Worm (Caenorhabditis elegans) whole organism, L3 larva: ENCODE results near the gene fbxb-54.

Experiments used
- aly-2 ChIP-seq: fragments of 150-350 bp; optimal IDR thresholded peaks from 2 replicates; lab custom pipeline; 2014; ENCODE audit warnings: missing biosample characterization, missing genetic modification characterization
- ceh-9 ChIP-seq: sonication (generic microtip); optimal IDR thresholded peaks from 2 replicates; lab custom pipeline; 2018; ENCODE audit warnings: missing biosample characterization, missing genetic modification characterization
- elt-3 ChIP-seq, 3 experiments: fragments of 150-350 bp in 1 of 3; sonication (generic microtip) in 2 of 3; optimal IDR thresholded peaks; 2 replicates in 2 of 3; 4 replicates in 1 of 3; lab custom pipeline; 2014 to 2017; ENCODE audit warnings: missing biosample characterization in 3 of 3, missing genetic modification characterization in 3 of 3
- nfya-1 ChIP-seq: sonication (generic microtip); optimal IDR thresholded peaks from 2 replicates; lab custom pipeline; 2017; ENCODE audit warnings: missing genetic modification characterization, mild to moderate bottlenecking, missing compliant biosample characterization, antibody characterized with exemption, moderate library complexity; ENCODE audit not compliant: insufficient read depth
- nhr-11 ChIP-seq: fragments of 150-350 bp; optimal IDR thresholded peaks from 2 replicates; lab custom pipeline; 2014; ENCODE audit warnings: missing biosample characterization, missing genetic modification characterization
- nhr-76 ChIP-seq: fragments of 150-350 bp; sonication (generic microtip); optimal IDR thresholded peaks from 5 replicates; lab custom pipeline; 2014; ENCODE audit warnings: missing biosample characterization, missing genetic modification characterization

DNA sequence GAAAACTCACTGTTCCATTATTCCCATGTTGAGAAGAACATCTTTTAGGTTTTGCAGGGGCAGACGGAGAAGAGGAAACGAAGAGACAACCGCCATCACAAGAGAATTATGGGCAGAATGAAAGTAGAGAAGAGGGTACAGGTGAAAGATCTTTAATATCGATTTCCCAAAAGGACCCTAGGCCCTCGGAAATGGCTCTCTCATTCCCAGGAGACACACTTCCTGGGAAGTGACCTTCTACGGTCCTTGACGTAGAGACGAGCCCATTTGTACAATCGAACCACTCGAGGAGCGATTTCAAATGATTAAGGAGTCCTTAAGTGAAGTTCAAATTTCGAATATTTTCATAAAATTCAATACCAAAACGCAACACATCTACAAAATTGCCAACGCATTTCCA, 14.9 kb upstream of the fbxb-54 start, which contains the start of gene fbxb-46:
- no peak for TF ChIP-seq elt-3 (tag; optimal IDR thresholded peaks at IDR 0.05; lab: Kevin White, UChicago)
- TF ChIP-seq nhr-11: no peak
- no peak for TF ChIP-seq aly-2 (tag; lab: Kevin White, UChicago)
- no peak for TF ChIP-seq ceh-9
- no peak for TF ChIP-seq nhr-76 (tag; lab: Kevin White, UChicago)
- TF ChIP-seq nfya-1 (tag; lab: Kevin White, UChicago): no peak
